Fruit fly (Drosophila melanogaster): ENCODE data around the gene CG31068.

CG31068 gene

dm6 chr3R:27212979-27213580 lies 20.4 kb upstream of the CG31068 start:
- peak; percentile 24 for TF ChIP-seq noc (tag; optimal IDR thresholded peaks at IDR 0.05)

- TF ChIP-seq noc (tag; optimal IDR thresholded peaks at IDR 0.05): no peak
Observed at dm6 chr3R:27214949-27215348, 18.5 kb upstream of the CG31068 start.

dm6 chr3R:27217465-27218059 lies 15.9 kb upstream of the CG31068 start:
- no peak for TF ChIP-seq noc (tag; optimal IDR thresholded peaks at IDR 0.05)

dm6 chr3R:27218288-27218687 lies 15.2 kb upstream of the CG31068 start:
- TF ChIP-seq noc (tag; optimal IDR thresholded peaks at IDR 0.05): no peak

- TF ChIP-seq noc (tag; optimal IDR thresholded peaks at IDR 0.05): no peak
Observed at dm6 chr3R:27218814-27219213, 14.7 kb upstream of the CG31068 start.

dm6 chr3R:27220829-27221463 lies 12.6 kb upstream of the CG31068 start:
- no peak for TF ChIP-seq noc (tag; optimal IDR thresholded peaks at IDR 0.05)

dm6 chr3R:27222013-27222673 lies 11.4 kb upstream of the CG31068 start:
- no peak for TF ChIP-seq noc (tag; optimal IDR thresholded peaks at IDR 0.05)

dm6 chr3R:27223012-27223411 lies 10.5 kb upstream of the CG31068 start:
- no peak for TF ChIP-seq noc (tag; optimal IDR thresholded peaks at IDR 0.05)

dm6 chr3R:27224727-27225126 lies 8.8 kb upstream of the CG31068 start:
- no peak for TF ChIP-seq noc (tag; optimal IDR thresholded peaks at IDR 0.05)

dm6 chr3R:27225490-27225889 lies 8.0 kb upstream of the CG31068 start:
- no peak for TF ChIP-seq noc (tag; optimal IDR thresholded peaks at IDR 0.05)

dm6 chr3R:27226080-27226648 lies 7.3 kb upstream of the CG31068 start:
- no peak for TF ChIP-seq noc (tag; optimal IDR thresholded peaks at IDR 0.05)

- TF ChIP-seq noc (tag; optimal IDR thresholded peaks at IDR 0.05): no peak
Observed at dm6 chr3R:27228342-27228741, 5.2 kb upstream of the CG31068 start, which contains the start of gene CG42813. TSS of gene CG42813 (minus strand) at chr3R:27228561.

- TF ChIP-seq noc (tag; optimal IDR thresholded peaks at IDR 0.05): no peak
Observed at dm6 chr3R:27229368-27229767, 4.1 kb upstream of the CG31068 start, which contains the start of gene CG42814. TSS of gene CG42814 (minus strand) at chr3R:27229468.

- TF ChIP-seq noc (tag; optimal IDR thresholded peaks at IDR 0.05): no peak
Observed at dm6 chr3R:27237980-27238379, 4.5 kb downstream of the CG31068 start.

- no peak for TF ChIP-seq noc (tag; optimal IDR thresholded peaks at IDR 0.05)
Observed at dm6 chr3R:27238438-27239301, 5.2 kb downstream of the CG31068 start, which contains the start of the genes CG31064 and PolA2. TSS of gene CG31064 (minus strand) at chr3R:27239085. TSS of gene PolA2 (plus strand) at chr3R:27239163.

All from whole organism, larva.